Fruit fly (Drosophila melanogaster): ENCODE results near the gene hzg.

DNA sequence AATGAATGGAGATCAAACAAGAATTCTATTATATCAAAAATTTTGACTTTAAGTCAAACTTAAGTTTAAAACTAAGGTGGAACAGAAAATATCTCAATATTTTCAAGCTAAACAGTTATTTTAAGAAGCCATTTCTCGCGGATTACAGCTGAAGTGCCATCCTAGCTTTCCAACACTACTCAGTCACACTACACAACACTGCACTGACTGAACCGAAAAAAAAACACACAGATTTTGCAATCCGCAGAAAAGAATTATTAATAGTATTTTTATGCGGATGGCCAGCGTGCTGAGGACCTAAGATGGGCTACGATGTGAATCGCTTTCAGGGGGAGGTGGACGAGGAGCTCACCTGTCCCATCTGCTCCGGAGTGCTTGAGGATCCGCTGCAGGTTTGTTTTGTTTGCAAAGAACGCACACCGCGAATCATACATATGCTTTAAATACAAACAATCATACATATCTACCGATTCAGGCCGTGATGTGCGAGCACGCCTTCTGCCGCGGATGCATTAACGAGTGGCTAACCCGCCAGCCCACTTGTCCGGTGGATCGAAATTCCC lies 48.0 kb downstream of the hzg start, which contains the start of gene elgi:
- TF ChIP-seq Mio (GFP tag; optimal IDR thresholded peaks at IDR 0.05): peak; percentile 10
- TF ChIP-seq lola (GFP tag; optimal IDR thresholded peaks at IDR 0.05): no peak
- TF ChIP-seq OdsH (GFP tag; optimal IDR thresholded peaks at IDR 0.05): peak; percentile 46

Measured in whole organism, wandering third instar larva.